Worm (Caenorhabditis elegans): Measurements from ENCODE around the gene nhr-119.

Gene nhr-119

DNA sequence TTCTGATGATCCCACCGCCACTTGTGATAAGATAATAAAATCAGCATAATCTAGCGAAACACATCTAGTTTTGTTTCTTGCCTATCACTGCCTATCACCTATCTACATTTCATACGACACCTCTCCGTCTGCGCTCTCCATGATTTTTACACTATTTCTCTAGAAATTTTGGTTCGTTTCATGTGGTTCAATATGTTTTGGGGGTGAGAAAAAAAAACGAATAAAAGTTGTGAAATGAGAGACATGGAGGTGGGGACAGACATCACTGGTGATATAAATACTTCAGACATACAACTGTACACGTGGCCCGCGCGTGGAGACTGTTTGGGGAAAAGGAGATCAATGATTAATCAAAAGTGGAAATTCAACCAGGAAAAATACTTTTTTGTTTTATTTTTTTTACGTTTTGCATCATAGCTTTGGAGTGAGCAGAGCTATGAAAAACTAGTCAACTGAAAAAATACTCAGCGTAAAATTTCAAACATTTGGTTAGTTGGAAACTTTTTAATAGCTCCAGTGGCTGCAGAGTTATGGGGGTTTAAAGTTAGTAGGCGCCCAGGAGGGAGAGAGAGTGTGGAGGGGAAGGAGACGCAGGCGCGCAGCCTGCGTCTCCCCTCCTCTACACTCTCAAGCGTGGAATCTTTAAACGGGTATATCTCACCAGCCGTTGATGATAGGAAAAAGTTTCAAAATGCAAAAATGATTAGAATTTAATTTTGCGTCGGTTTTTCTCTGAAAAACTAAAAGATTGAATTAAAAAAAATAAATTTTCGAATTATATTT is 2.6 kb upstream of the nhr-119 start:
- no peak for TF ChIP-seq ama-1 (optimal IDR thresholded peaks at IDR 0.05)
- peak; percentile 37 for TF ChIP-seq mml-1 (tag; optimal IDR thresholded peaks at IDR 0.05)
- TF ChIP-seq pqm-1 (tag; optimal IDR thresholded peaks at IDR 0.05): peak; percentile 64
- TF ChIP-seq nhr-43 (tag; optimal IDR thresholded peaks at IDR 0.05; ENCODE audit: poor library complexity, severe bottlenecking): peak; percentile 15
- TF ChIP-seq ztf-4 (tag; optimal IDR thresholded peaks at IDR 0.05): no peak
- TF ChIP-seq elt-2 (tag; optimal IDR thresholded peaks at IDR 0.05): peak; percentile 89
- peak; percentile 18 for TF ChIP-seq nhr-25 (tag; optimal IDR thresholded peaks at IDR 0.05)
- TF ChIP-seq egl-5 (tag; optimal IDR thresholded peaks at IDR 0.05): no peak
- peak in 1 of 3 experiments; percentile 30 for TF ChIP-seq elt-3 (tag; optimal IDR thresholded peaks at IDR 0.05)

DNA sequence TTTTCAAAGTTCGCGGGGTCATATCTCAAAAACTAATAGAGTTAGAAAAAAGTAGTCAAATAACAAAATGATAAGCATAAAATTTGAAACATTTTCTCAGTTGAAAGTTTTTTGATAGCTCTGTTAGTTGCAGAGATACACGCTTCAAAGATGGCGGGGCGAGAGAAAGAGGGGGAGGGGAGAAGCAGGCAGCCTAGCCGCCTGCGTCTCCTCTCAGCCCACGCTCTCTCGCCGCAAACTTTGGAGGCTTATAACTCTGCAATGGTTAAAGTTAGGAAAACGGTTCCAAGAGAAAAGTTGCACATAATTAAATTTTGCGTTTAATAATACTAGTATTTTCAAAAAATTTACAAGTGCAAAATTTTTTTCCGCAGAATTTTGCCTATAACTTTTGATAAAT is 1.4 kb upstream of the nhr-119 start:
- TF ChIP-seq elt-2 (tag; optimal IDR thresholded peaks at IDR 0.05) (no peak), fos-1 (tag; optimal IDR thresholded peaks at IDR 0.05) (no peak), elt-3 (tag; optimal IDR thresholded peaks at IDR 0.05) (no peak), zag-1 (tag; optimal IDR thresholded peaks at IDR 0.05) (no peak), tbx-2 (tag; optimal IDR thresholded peaks at IDR 0.05) (no peak), eor-1 (tag; optimal IDR thresholded peaks at IDR 0.05) (no peak), nhr-12 (tag; optimal IDR thresholded peaks at IDR 0.05) (no peak), snpc-4 (tag; optimal IDR thresholded peaks at IDR 0.05) (no peak), unc-39 (tag; optimal IDR thresholded peaks at IDR 0.05) (no peak), elt-1 (tag; optimal IDR thresholded peaks at IDR 0.05) (no peak), lin-15B (tag; optimal IDR thresholded peaks at IDR 0.05) (no peak), nhr-67 (tag; optimal IDR thresholded peaks at IDR 0.05) (no peak), ceh-16 (tag; optimal IDR thresholded peaks at IDR 0.05) (no peak), nhr-11 (tag; optimal IDR thresholded peaks at IDR 0.05) (no peak)

DNA sequence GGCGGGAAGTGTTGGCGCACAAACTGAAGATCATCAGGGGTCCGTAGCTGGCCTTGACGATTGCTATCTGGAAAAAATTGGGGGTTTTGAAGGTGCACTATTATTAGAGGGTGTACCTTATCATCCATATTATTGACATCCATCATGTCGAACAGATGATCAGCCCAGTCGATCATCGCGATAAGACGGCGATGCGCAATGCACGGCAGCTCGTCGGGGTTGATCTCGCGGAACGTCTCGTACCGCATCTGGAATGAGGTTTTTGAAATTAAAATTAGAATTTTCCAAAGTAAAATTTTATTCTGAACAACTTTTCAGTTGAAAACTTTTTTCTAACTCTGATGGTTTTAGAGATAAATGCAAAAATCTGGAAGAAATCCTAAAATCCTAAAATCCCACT is 2.4 kb downstream of the nhr-119 start:
- no peak for TF ChIP-seq nhr-28 (tag; optimal IDR thresholded peaks at IDR 0.05)
- TF ChIP-seq mdl-1 (tag; optimal IDR thresholded peaks at IDR 0.05): no peak
- TF ChIP-seq egl-27 (tag; optimal IDR thresholded peaks at IDR 0.05): no peak
- TF ChIP-seq lin-15B (tag; optimal IDR thresholded peaks at IDR 0.05): no peak
- no peak for TF ChIP-seq aly-2 (tag; optimal IDR thresholded peaks at IDR 0.05)
- TF ChIP-seq ceh-16 (tag; optimal IDR thresholded peaks at IDR 0.05): no peak
- TF ChIP-seq elt-1 (tag; optimal IDR thresholded peaks at IDR 0.05): no peak
- no peak for TF ChIP-seq nhr-76 (tag; optimal IDR thresholded peaks at IDR 0.05)
- no peak for TF ChIP-seq jun-1 (tag; optimal IDR thresholded peaks at IDR 0.05)
- no peak for TF ChIP-seq ztf-11 (tag; optimal IDR thresholded peaks at IDR 0.05)
- TF ChIP-seq lsy-12 (tag; optimal IDR thresholded peaks at IDR 0.05): no peak
- TF ChIP-seq fos-1 (tag; optimal IDR thresholded peaks at IDR 0.05): no peak
- TF ChIP-seq nhr-67 (tag; optimal IDR thresholded peaks at IDR 0.05): no peak
- no peak for TF ChIP-seq egl-5 (tag; optimal IDR thresholded peaks at IDR 0.05)
- TF ChIP-seq ceh-82 (tag; optimal IDR thresholded peaks at IDR 0.05): no peak
- no peak for TF ChIP-seq hmg-11 (tag; optimal IDR thresholded peaks at IDR 0.05)
- no peak for TF ChIP-seq zag-1 (tag; optimal IDR thresholded peaks at IDR 0.05)
- no peak for TF ChIP-seq nhr-23 (tag; optimal IDR thresholded peaks at IDR 0.05)

DNA sequence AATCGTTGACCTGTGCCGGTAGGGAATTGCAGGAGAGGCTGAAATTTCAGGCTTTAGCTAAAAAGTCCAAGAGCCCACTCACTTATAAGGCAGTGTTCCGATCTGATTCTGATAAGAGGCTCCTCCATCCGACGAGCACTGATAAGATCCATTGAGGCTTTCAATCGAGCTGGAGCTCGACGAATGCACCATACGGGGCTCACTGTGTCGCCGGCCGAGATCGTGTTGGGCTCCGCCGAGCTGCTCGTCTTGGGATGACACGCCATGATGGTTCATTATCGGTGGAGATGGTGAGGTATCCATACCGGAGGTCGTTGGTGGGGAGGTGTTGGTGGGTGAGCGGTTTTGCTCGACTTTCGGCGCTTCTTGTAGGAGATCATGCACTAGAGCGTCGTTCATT is 4.0 kb downstream of the nhr-119 start:
- TF ChIP-seq ZK546.5 (tag; optimal IDR thresholded peaks at IDR 0.05) (no peak), ceh-9 (tag; optimal IDR thresholded peaks at IDR 0.05) (no peak), nfya-1 (tag; optimal IDR thresholded peaks at IDR 0.05; ENCODE audit: insufficient read depth) (no peak), lin-15B (tag; optimal IDR thresholded peaks at IDR 0.05) (no peak), fkh-10 (GFP tag; optimal IDR thresholded peaks at IDR 0.05) (no peak), elt-1 (tag; optimal IDR thresholded peaks at IDR 0.05) (no peak), ama-1 (optimal IDR thresholded peaks at IDR 0.05) (no peak), daf-12 (tag; optimal IDR thresholded peaks at IDR 0.05) (no peak), R02D3.7 (tag; optimal IDR thresholded peaks at IDR 0.05) (no peak)

Data from whole organism, L3 larva.